Fruit fly (Drosophila melanogaster): Measurements from ENCODE around the gene CG42831.

Gene CG42831

dm6 chr3L:10855419-10856213, 41.0 kb downstream of the CG42831 start (continued):
- TF ChIP-seq CG9817 (tag; optimal IDR thresholded peaks at IDR 0.05) (peak; percentile 75), Gug (GFP tag; IDR thresholded peaks at IDR 0.05) (peak; percentile 84), fd96Cb (tag; optimal IDR thresholded peaks at IDR 0.05) (peak; percentile 89), ems (GFP tag; optimal IDR thresholded peaks at IDR 0.05) (peak; percentile 27), wor (GFP tag; IDR thresholded peaks at IDR 0.05) (peak; percentile 78), CG8924 (tag; optimal IDR thresholded peaks at IDR 0.05) (peak; percentile 94), CG3407 (GFP tag; optimal IDR thresholded peaks at IDR 0.05) (peak; percentile 79), CG4854 (GFP tag; optimal IDR thresholded peaks at IDR 0.05) (no peak), CG3838 (GFP tag; optimal IDR thresholded peaks at IDR 0.05) (no peak), Dek (tag; optimal IDR thresholded peaks at IDR 0.05) (peak; percentile 83), Bdp1 (GFP tag; optimal IDR thresholded peaks at IDR 0.05) (peak; percentile 9), trem (tag; optimal IDR thresholded peaks at IDR 0.05) (peak; percentile 92), CG16815 (GFP tag; optimal IDR thresholded peaks at IDR 0.05) (peak; percentile 88), ase (GFP tag; IDR thresholded peaks at IDR 0.05) (peak; percentile 73), HLH4C (GFP tag; IDR thresholded peaks at IDR 0.05; ENCODE audit: partially characterized antibody) (no peak), CG14441 (GFP tag; IDR thresholded peaks at IDR 0.05) (peak; percentile 76), cas (GFP tag; IDR thresholded peaks at IDR 0.05) (peak; percentile 62; the same call in 1 of the 2 replicates), CG13424 (tag; optimal IDR thresholded peaks at IDR 0.05) (peak; percentile 90), grn (GFP tag; optimal IDR thresholded peaks at IDR 0.05) (peak; percentile 47), Fer3 (tag; optimal IDR thresholded peaks at IDR 0.05) (peak; percentile 78), sima (GFP tag; optimal IDR thresholded peaks at IDR 0.05) (no peak), Meics (GFP tag; optimal IDR thresholded peaks at IDR 0.05) (peak; percentile 88), CG13775 (GFP tag; optimal IDR thresholded peaks at IDR 0.05) (peak; percentile 81), CG8089 (GFP tag; optimal IDR thresholded peaks at IDR 0.05) (no peak), ind (GFP tag; optimal IDR thresholded peaks at IDR 0.05) (peak; percentile 82), sqz (GFP tag; optimal IDR thresholded peaks at IDR 0.05) (peak; percentile 73), Myb (GFP tag; optimal IDR thresholded peaks at IDR 0.05) (no peak), Rfx (GFP tag; IDR thresholded peaks at IDR 0.05) (peak; percentile 75), D (optimal IDR thresholded peaks at IDR 0.05) (peak; percentile 46), D (GFP tag; optimal IDR thresholded peaks at IDR 0.05) (peak; percentile 94), CoRest (tag; optimal IDR thresholded peaks at IDR 0.05) (peak; percentile 93), CG12659 (GFP tag; optimal IDR thresholded peaks at IDR 0.05) (peak; percentile 88), ham (GFP tag; IDR thresholded peaks at IDR 0.05) (no peak), ftz-f1 (GFP tag; optimal IDR thresholded peaks at IDR 0.05) (no peak), CG11696 (GFP tag; IDR thresholded peaks at IDR 0.05) (0 out of 2 replicates have a peak, but pooled peaks have one; percentile 39), CG17568 (GFP tag; optimal IDR thresholded peaks at IDR 0.05) (peak; percentile 67), CG12104 (GFP tag; optimal IDR thresholded peaks at IDR 0.05) (peak; percentile 65), HLH3B (GFP tag; IDR thresholded peaks at IDR 0.05) (peak; percentile 88), CG9876 (GFP tag; optimal IDR thresholded peaks at IDR 0.05) (no peak), bowl (GFP tag; IDR thresholded peaks at IDR 0.05) (no peak), gcm2 (GFP tag; optimal IDR thresholded peaks at IDR 0.05) (no peak), CG2116 (GFP tag; optimal IDR thresholded peaks at IDR 0.05) (peak; percentile 54), Opbp (GFP tag; IDR thresholded peaks at IDR 0.05; ENCODE audit: partially characterized antibody) (no peak), Side (GFP tag; optimal IDR thresholded peaks at IDR 0.05) (no peak), Dbx (GFP tag; IDR thresholded peaks at IDR 0.05) (peak; percentile 81), Pdp1 (GFP tag; optimal IDR thresholded peaks at IDR 0.05) (no peak), BEAF-32 (GFP tag; optimal IDR thresholded peaks at IDR 0.05) (no peak), CG10462 (GFP tag; optimal IDR thresholded peaks at IDR 0.05) (peak; percentile 65), sd (tag; optimal IDR thresholded peaks at IDR 0.05) (peak; percentile 66), ab (GFP tag; optimal IDR thresholded peaks at IDR 0.05) (no peak)

Measured in whole organism, embryonic.